Fruit fly (Drosophila melanogaster) whole organism, embryonic: Measurements from ENCODE around the gene Arl5.

Experiments
- Aef1 ChIP-seq: fragments of 200-800 bp; sonication (Bioruptor generic); IDR thresholded peaks from 3 replicates; pipeline ENCODE4 v1.3.6; 2022; ENCODE audit warnings: missing biosample characterization, missing genetic modification characterization
- Blimp-1 ChIP-seq: fragments of 200-800 bp; sonication (Bioruptor generic); optimal IDR thresholded peaks from 3 replicates; lab custom pipeline; 2018; ENCODE audit warnings: missing biosample characterization, missing genetic modification characterization, mild to moderate bottlenecking, moderate library complexity, missing genetic modification reagents
- CG11504 ChIP-seq: fragments of 200-800 bp; sonication (Bioruptor generic); optimal IDR thresholded peaks from 3 replicates; lab custom pipeline; 2019; ENCODE audit warnings: missing biosample characterization, mild to moderate bottlenecking, missing genetic modification characterization, moderate library complexity
- CG12236 ChIP-seq: fragments of 200-800 bp; sonication (Bioruptor generic); optimal IDR thresholded peaks from 2 replicates; lab custom pipeline; 2016; ENCODE audit warnings: missing biosample characterization, missing genetic modification characterization
- CG12391 ChIP-seq: fragments of 200-800 bp; sonication (Bioruptor generic); optimal IDR thresholded peaks from 3 replicates; lab custom pipeline; 2018; ENCODE audit warnings: missing biosample characterization, mild to moderate bottlenecking, missing genetic modification characterization, moderate library complexity
- CG12659 ChIP-seq: fragments of 200-800 bp; sonication (Bioruptor generic); optimal IDR thresholded peaks from 3 replicates; lab custom pipeline; 2017; ENCODE audit warnings: mild to moderate bottlenecking, missing biosample characterization, missing genetic modification reagents, missing genetic modification characterization
- CG13424 ChIP-seq: fragments of 200-800 bp; sonication (Bioruptor generic); optimal IDR thresholded peaks from 2 replicates; lab custom pipeline; 2019; ENCODE audit warnings: missing biosample characterization, mild to moderate bottlenecking, missing genetic modification characterization, moderate library complexity
- CG14050 ChIP-seq: fragments of 200-800 bp; sonication (Bioruptor generic); IDR thresholded peaks from 3 replicates; pipeline ENCODE4 v1.3.6; 2022; ENCODE audit warnings: missing biosample characterization, missing genetic modification characterization
- CG15011 ChIP-seq: fragments of 200-800 bp; sonication (Bioruptor generic); optimal IDR thresholded peaks from 3 replicates; lab custom pipeline; 2018; ENCODE audit warnings: missing biosample characterization, mild to moderate bottlenecking, missing genetic modification characterization
- CG15696 ChIP-seq: fragments of 200-800 bp; sonication (Bioruptor generic); optimal IDR thresholded peaks from 2 replicates; lab custom pipeline; 2019; ENCODE audit warnings: missing biosample characterization, mild to moderate bottlenecking, missing genetic modification characterization, moderate library complexity
- CG17802 ChIP-seq: fragments of 200-800 bp; sonication (Bioruptor generic); optimal IDR thresholded peaks from 2 replicates; lab custom pipeline; 2018; ENCODE audit warnings: missing biosample characterization, mild to moderate bottlenecking, missing genetic modification characterization, moderate library complexity
- CG18619 ChIP-seq: fragments of 200-800 bp; sonication (Bioruptor generic); optimal IDR thresholded peaks from 3 replicates; lab custom pipeline; 2017; ENCODE audit warnings: missing biosample characterization, mild to moderate bottlenecking, missing genetic modification characterization
- CG3065 ChIP-seq: fragments of 200-800 bp; sonication (Bioruptor generic); optimal IDR thresholded peaks from 2 replicates; lab custom pipeline; 2016; ENCODE audit warnings: missing biosample characterization, missing genetic modification characterization
- CG5953 ChIP-seq: fragments of 200-800 bp; sonication (Bioruptor generic); IDR thresholded peaks from 2 replicates; pipeline ENCODE4 v1.3.6; 2022; ENCODE audit warnings: missing biosample characterization, missing genetic modification characterization
- CG6254 ChIP-seq: fragments of 200-800 bp; sonication (Bioruptor generic); optimal IDR thresholded peaks from 3 replicates; lab custom pipeline; 2017; ENCODE audit warnings: mild to moderate bottlenecking, missing biosample characterization, missing genetic modification reagents, missing genetic modification characterization
- CG8478 ChIP-seq: fragments of >200 bp; optimal IDR thresholded peaks from 2 replicates; lab custom pipeline; 2018
- CG9437 ChIP-seq: fragments of 200-800 bp; sonication (Bioruptor generic); optimal IDR thresholded peaks from 2 replicates; lab custom pipeline; 2018; ENCODE audit warnings: missing biosample characterization, mild to moderate bottlenecking, missing genetic modification characterization
- CG9727 ChIP-seq: fragments of 200-800 bp; sonication (Bioruptor generic); optimal IDR thresholded peaks from 3 replicates; lab custom pipeline; 2017; ENCODE audit warnings: missing biosample characterization, mild to moderate bottlenecking, missing genetic modification characterization
- Chrac-16 ChIP-seq: fragments of 200-800 bp; sonication (Bioruptor generic); optimal IDR thresholded peaks from 3 replicates; lab custom pipeline; 2016; ENCODE audit warnings: missing biosample characterization, missing genetic modification characterization
- D19B ChIP-seq: fragments of 200-800 bp; sonication (Bioruptor generic); optimal IDR thresholded peaks from 2 replicates; lab custom pipeline; 2017; ENCODE audit warnings: missing biosample characterization, mild to moderate bottlenecking, missing genetic modification characterization
- Dll ChIP-seq: fragments of 200-800 bp; sonication (Bioruptor generic); IDR thresholded peaks from 4 replicates; pipeline ENCODE4 v1.3.6; 2022; ENCODE audit warnings: missing biosample characterization, missing genetic modification characterization; ENCODE audit not compliant: partially characterized antibody
- ERR ChIP-seq: fragments of 200-800 bp; sonication (Bioruptor generic); optimal IDR thresholded peaks from 2 replicates; lab custom pipeline; 2016; ENCODE audit warnings: missing biosample characterization, missing genetic modification characterization
- Hmr ChIP-seq: fragments of 200-800 bp; sonication (Bioruptor generic); optimal IDR thresholded peaks from 3 replicates; lab custom pipeline; 2017; ENCODE audit warnings: mild to moderate bottlenecking, missing biosample characterization, missing genetic modification reagents, missing genetic modification characterization
- Meics ChIP-seq: fragments of 200-800 bp; sonication (Bioruptor generic); optimal IDR thresholded peaks from 2 replicates; lab custom pipeline; 2017; ENCODE audit warnings: missing biosample characterization, mild to moderate bottlenecking, missing genetic modification characterization
- Mrtf ChIP-seq: fragments of 200-800 bp; sonication (Bioruptor generic); IDR thresholded peaks from 3 replicates; pipeline ENCODE4 v1.3.6; 2022; ENCODE audit warnings: missing biosample characterization, missing genetic modification characterization
- Oli ChIP-seq: fragments of 200-800 bp; sonication (Bioruptor generic); optimal IDR thresholded peaks from 2 replicates; lab custom pipeline; 2018; ENCODE audit warnings: missing biosample characterization, mild to moderate bottlenecking, missing genetic modification characterization, moderate library complexity
- PHDP ChIP-seq: fragments of 200-800 bp; sonication (Bioruptor generic); optimal IDR thresholded peaks from 3 replicates; lab custom pipeline; 2018; ENCODE audit warnings: missing biosample characterization, mild to moderate bottlenecking, missing genetic modification characterization, moderate library complexity
- al ChIP-seq: fragments of 200-800 bp; sonication (Bioruptor generic); IDR thresholded peaks from 2 replicates; pipeline ENCODE4 v1.3.6; 2022; ENCODE audit warnings: missing biosample characterization, missing genetic modification characterization
- az2 ChIP-seq: fragments of 200-800 bp; sonication (Bioruptor generic); optimal IDR thresholded peaks from 3 replicates; lab custom pipeline; 2016; ENCODE audit warnings: missing biosample characterization, missing genetic modification characterization
- btn ChIP-seq: fragments of 200-800 bp; sonication (Bioruptor generic); optimal IDR thresholded peaks from 2 replicates; lab custom pipeline; 2016; ENCODE audit warnings: missing biosample characterization, missing genetic modification characterization
- ci ChIP-seq: fragments of 200-800 bp; sonication (Bioruptor generic); IDR thresholded peaks from 3 replicates; pipeline ENCODE4 v1.3.6; 2022; ENCODE audit warnings: missing biosample characterization, missing genetic modification characterization
- crc ChIP-seq: fragments of 200-800 bp; sonication (Bioruptor generic); optimal IDR thresholded peaks from 2 replicates; lab custom pipeline; 2016; ENCODE audit warnings: missing biosample characterization, missing genetic modification characterization
- cwo ChIP-seq: fragments of 200-800 bp; sonication (Bioruptor generic); optimal IDR thresholded peaks from 3 replicates; lab custom pipeline; 2017; ENCODE audit warnings: missing biosample characterization, missing genetic modification characterization, mild to moderate bottlenecking, moderate library complexity, missing genetic modification reagents
- fd3F ChIP-seq: fragments of 200-800 bp; sonication (Bioruptor generic); optimal IDR thresholded peaks from 2 replicates; lab custom pipeline; 2018; ENCODE audit warnings: missing biosample characterization, mild to moderate bottlenecking, missing genetic modification characterization, moderate library complexity
- gcm2 ChIP-seq: fragments of 200-800 bp; sonication (Bioruptor generic); optimal IDR thresholded peaks from 2 replicates; lab custom pipeline; 2016; ENCODE audit warnings: missing biosample characterization, missing genetic modification characterization
- gem ChIP-seq: fragments of 200-800 bp; sonication (Bioruptor generic); optimal IDR thresholded peaks from 2 replicates; lab custom pipeline; 2019; ENCODE audit warnings: missing biosample characterization, mild to moderate bottlenecking, missing genetic modification characterization, moderate library complexity
- hbn ChIP-seq: fragments of 200-800 bp; sonication (Bioruptor generic); IDR thresholded peaks from 2 replicates; pipeline ENCODE4 v1.3.6; 2022; ENCODE audit warnings: missing biosample characterization, missing genetic modification characterization; ENCODE audit not compliant: partially characterized antibody
- kay ChIP-seq: fragments of 200-800 bp; sonication (Bioruptor generic); optimal IDR thresholded peaks from 2 replicates; lab custom pipeline; 2016; ENCODE audit warnings: missing biosample characterization, missing genetic modification characterization
- mam ChIP-seq: fragments of 200-800 bp; sonication (Bioruptor generic); optimal IDR thresholded peaks from 3 replicates; lab custom pipeline; 2016; ENCODE audit warnings: missing biosample characterization, missing genetic modification characterization
- nerfin-1 ChIP-seq: fragments of 200-800 bp; sonication (Bioruptor generic); optimal IDR thresholded peaks from 3 replicates; lab custom pipeline; 2019; ENCODE audit warnings: missing biosample characterization, mild to moderate bottlenecking, missing genetic modification characterization, moderate library complexity
- odd ChIP-seq: fragments of 200-800 bp; sonication (Bioruptor generic); optimal IDR thresholded peaks from 2 replicates; lab custom pipeline; 2017; ENCODE audit warnings: missing biosample characterization, mild to moderate bottlenecking, missing genetic modification characterization
- p53 ChIP-seq: fragments of 200-800 bp; sonication (Bioruptor generic); optimal IDR thresholded peaks from 2 replicates; lab custom pipeline; 2016; ENCODE audit warnings: missing biosample characterization, missing genetic modification characterization
- ro ChIP-seq: fragments of 200-800 bp; sonication (Bioruptor generic); IDR thresholded peaks from 2 replicates; pipeline ENCODE4 v1.3.6; 2022; ENCODE audit warnings: missing biosample characterization, missing genetic modification characterization
- sc ChIP-seq, 3 experiments: fragments of >200 bp in 2 of 3; fragments of 200-800 bp in 1 of 3; sonication (Bioruptor generic) in 1 of 3; optimal IDR thresholded peaks; 2 replicates in 2 of 3; 3 replicates in 1 of 3; lab custom pipeline; 2017; ENCODE audit warnings: mild to moderate bottlenecking in 1 of 3, missing biosample characterization in 1 of 3, missing genetic modification characterization in 1 of 3, missing genetic modification reagents in 1 of 3
- seq ChIP-seq: fragments of 200-800 bp; sonication (Bioruptor generic); IDR thresholded peaks from 2 replicates; pipeline ENCODE4 v1.3.6; 2022; ENCODE audit warnings: missing biosample characterization, missing genetic modification characterization
- tgo ChIP-seq: fragments of 200-800 bp; sonication (Bioruptor generic); IDR thresholded peaks from 3 replicates; pipeline ENCODE4 v1.3.6; 2022; ENCODE audit warnings: missing biosample characterization, missing genetic modification characterization
- twi ChIP-seq: fragments of 200-800 bp; optimal IDR thresholded peaks from 2 replicates; lab custom pipeline; 2019; ENCODE audit warnings: missing biosample characterization, mild to moderate bottlenecking, missing genetic modification characterization, moderate library complexity
- zen ChIP-seq: fragments of 200-800 bp; sonication (Bioruptor generic); optimal IDR thresholded peaks from 3 replicates; lab custom pipeline; 2018; ENCODE audit warnings: missing biosample characterization, mild to moderate bottlenecking, missing genetic modification characterization, moderate library complexity

Arl5 gene

DNA sequence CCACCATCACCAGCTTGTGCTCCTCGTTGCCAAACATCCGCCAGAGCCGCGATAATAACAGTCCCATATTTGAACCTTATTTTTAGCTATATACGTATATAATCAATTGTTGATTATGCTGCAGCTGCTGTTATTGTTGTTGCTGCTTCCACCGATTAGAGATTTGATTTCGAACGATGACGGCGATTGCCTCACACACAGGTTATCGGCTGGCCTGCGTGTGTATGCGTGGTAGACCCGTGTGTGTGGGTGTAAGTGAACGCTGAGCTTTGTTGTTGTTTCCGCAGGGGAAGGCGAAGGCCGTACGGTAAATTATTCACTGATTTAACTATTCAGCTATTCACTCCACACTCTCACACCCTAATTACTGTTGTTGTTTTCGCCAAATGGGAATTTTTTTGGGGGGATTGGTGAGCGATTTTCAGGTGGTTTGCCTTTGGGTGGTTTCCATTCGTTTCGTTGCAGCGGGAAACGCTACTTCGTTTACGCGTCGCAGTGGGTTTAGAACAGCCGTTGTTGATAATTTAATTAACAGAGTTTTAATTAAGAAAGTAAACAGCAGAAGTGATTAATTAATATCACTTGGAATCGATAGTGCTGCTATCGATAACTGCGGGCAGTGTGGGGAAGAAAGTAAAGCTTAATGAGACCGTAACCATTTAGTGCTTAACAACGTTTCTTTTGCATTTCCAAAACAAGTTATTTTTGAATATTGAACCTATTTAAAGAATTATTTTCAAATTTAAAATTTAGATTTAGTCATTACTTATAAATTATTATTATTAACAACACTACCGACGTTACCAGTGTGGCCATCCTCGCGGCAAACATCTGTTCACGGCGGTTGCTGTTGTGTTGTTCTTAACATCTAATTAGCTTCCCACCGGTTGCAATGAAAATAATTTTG, at the start of gene Arl5, which contains the start of gene CG13671 (continued):
- TF ChIP-seq mam (peak; percentile 73), CG13424 (peak; percentile 47), tgo (GFP tag; lab: Robert Waterston, UW) (peak; percentile 80), CG12391 (peak; percentile 91), twi (tag; lab: Kevin White, UChicago) (peak; percentile 49), CG15011 (no peak), ro (GFP tag; lab: Robert Waterston, UW) (peak; percentile 20; the same call in 1 of the 2 replicates), PHDP (tag; lab: Kevin White, UChicago) (peak; percentile 74), CG12659 (GFP tag; lab: Kevin White, UChicago) (peak; percentile 83), CG14050 (peak; percentile 67; the same call in 2 of the 3 replicates), az2 (GFP tag; lab: Kevin White, UChicago) (peak; percentile 82), zen (tag; lab: Kevin White, UChicago) (peak; percentile 90), CG9727 (GFP tag; lab: Kevin White, UChicago) (peak; percentile 83), gem (tag; lab: Kevin White, UChicago) (peak; percentile 88), odd (GFP tag; lab: Kevin White, UChicago) (no peak), fd3F (GFP tag; lab: Kevin White, UChicago) (peak; percentile 15), ci (GFP tag; lab: Robert Waterston, UW) (peak; percentile 84), Aef1 (GFP tag; lab: Robert Waterston, UW) (peak; percentile 66), CG17802 (tag; lab: Kevin White, UChicago) (peak; percentile 56), CG18619 (GFP tag; lab: Kevin White, UChicago) (peak; percentile 69), CG12236 (GFP tag; lab: Kevin White, UChicago) (peak; percentile 5), Mrtf (GFP tag; lab: Robert Waterston, UW) (peak; percentile 75), seq (GFP tag; lab: Robert Waterston, UW) (peak; percentile 66; the same call in 1 of the 2 replicates), cwo (GFP tag; lab: Kevin White, UChicago) (peak; percentile 44), Chrac-16 (GFP tag; lab: Kevin White, UChicago) (peak; percentile 86), ERR (peak; percentile 13), al (peak; percentile 68), crc (GFP tag; lab: Kevin White, UChicago) (no peak), sc (optimal IDR thresholded peaks at IDR 0.05; lab: Kevin White, UChicago) (no peak), sc (GFP tag; optimal IDR thresholded peaks at IDR 0.05; lab: Kevin White, UChicago) (peak; percentile 61), CG5953 (GFP tag; lab: Robert Waterston, UW) (no peak), Blimp-1 (peak; percentile 76), Oli (tag; lab: Kevin White, UChicago) (peak; percentile 46), CG8478 (lab: Kevin White, UChicago) (no peak), kay (GFP tag; lab: Kevin White, UChicago) (peak; percentile 74), btn (GFP tag; lab: Kevin White, UChicago) (peak; percentile 28), gcm2 (GFP tag; lab: Kevin White, UChicago) (peak; percentile 47), D19B (GFP tag; lab: Kevin White, UChicago) (peak; percentile 15), Dll (peak; percentile 86), p53 (GFP tag; lab: Kevin White, UChicago) (no peak), CG9437 (GFP tag; lab: Kevin White, UChicago) (peak; percentile 59), Hmr (GFP tag; lab: Kevin White, UChicago) (peak; percentile 75), CG11504 (tag; lab: Kevin White, UChicago) (no peak), Meics (GFP tag; lab: Kevin White, UChicago) (peak; percentile 71), CG6254 (no peak), hbn (GFP tag; lab: Robert Waterston, UW) (peak; percentile 73), CG15696 (peak; percentile 43), CG3065 (peak; percentile 75), nerfin-1 (no peak)
